Fruit fly (Drosophila melanogaster) whole organism, embryonic: Measurements from ENCODE around the gene CG7557.

Experiments
- Adf1 ChIP-seq: fragments of 200-800 bp; sonication (Bioruptor generic); IDR thresholded peaks from 2 replicates; pipeline ENCODE4 v1.3.6; 2022; ENCODE audit warnings: missing biosample characterization, missing genetic modification characterization
- CG12299 ChIP-seq: fragments of 200-800 bp; sonication (Bioruptor generic); optimal IDR thresholded peaks from 2 replicates; lab custom pipeline; 2018; ENCODE audit warnings: missing biosample characterization, mild to moderate bottlenecking, missing genetic modification characterization
- CG15269 ChIP-seq: fragments of 200-800 bp; sonication (Bioruptor generic); optimal IDR thresholded peaks from 2 replicates; lab custom pipeline; 2018; ENCODE audit warnings: missing biosample characterization, mild to moderate bottlenecking, missing genetic modification characterization, moderate library complexity
- CG4854 ChIP-seq: fragments of 200-800 bp; sonication (Bioruptor generic); optimal IDR thresholded peaks from 2 replicates; lab custom pipeline; 2016; ENCODE audit warnings: missing biosample characterization, missing genetic modification characterization, inconsistent platforms
- CG6791 ChIP-seq: fragments of 200-800 bp; sonication (Bioruptor generic); IDR thresholded peaks from 3 replicates; pipeline ENCODE4 v1.3.6; 2022; ENCODE audit warnings: missing biosample characterization, missing genetic modification characterization; ENCODE audit not compliant: partially characterized antibody
- CG6854 ChIP-seq: fragments of 200-800 bp; sonication (Bioruptor generic); optimal IDR thresholded peaks from 3 replicates; lab custom pipeline; 2017; ENCODE audit warnings: missing biosample characterization, mild to moderate bottlenecking, missing genetic modification characterization
- Hand ChIP-seq: fragments of 200-800 bp; sonication (Bioruptor generic); optimal IDR thresholded peaks from 2 replicates; lab custom pipeline; 2017; ENCODE audit warnings: mild to moderate bottlenecking, missing biosample characterization, missing genetic modification reagents, missing genetic modification characterization
- Usf ChIP-seq: fragments of 200-800 bp; sonication (Bioruptor generic); optimal IDR thresholded peaks from 2 replicates; lab custom pipeline; 2017; ENCODE audit warnings: missing genotype, missing biosample characterization, missing genetic modification characterization
- psq ChIP-seq: fragments of 200-800 bp; sonication (Bioruptor generic); optimal IDR thresholded peaks from 2 replicates; lab custom pipeline; 2017; ENCODE audit warnings: missing biosample characterization, missing genetic modification characterization

dm6 chr3L:11488264-11488663, 43.3 kb downstream of the CG7557 start:
- TF ChIP-seq Hand, result no peak
- no peak for TF ChIP-seq psq
- no peak for TF ChIP-seq Usf (GFP tag; lab: Kevin White, UChicago)
- no peak for TF ChIP-seq CG6854
- TF ChIP-seq Adf1 (GFP tag; lab: Robert Waterston, UW), result no peak
- TF ChIP-seq CG4854 (GFP tag; lab: Kevin White, UChicago), result no peak
- TF ChIP-seq CG6791 (GFP tag; lab: Robert Waterston, UW), result no peak
- TF ChIP-seq CG15269 (tag; lab: Kevin White, UChicago), result no peak
- TF ChIP-seq CG12299 (tag; lab: Kevin White, UChicago), result no peak
